Worm (Caenorhabditis elegans) whole organism, L4 larva: ENCODE measurements around the gene Y39E4B.6.

Source experiments
- F49E8.2 ChIP-seq: sonication (generic microtip); optimal IDR thresholded peaks from 2 replicates; lab custom pipeline; 2016; ENCODE audit warnings: missing compliant biosample characterization, mild to moderate bottlenecking, missing genetic modification characterization, borderline replicate concordance
- R02D3.7 ChIP-seq: fragments of 150-350 bp; sonication (generic microtip); optimal IDR thresholded peaks from 3 replicates; lab custom pipeline; 2014; ENCODE audit warnings: missing biosample characterization, missing genetic modification characterization
- T20F7.1 ChIP-seq: fragments of 200-800 bp; sonication (Bioruptor generic); optimal IDR thresholded peaks from 2 replicates; lab custom pipeline; 2018; ENCODE audit warnings: mild to moderate bottlenecking, missing genetic modification characterization, missing compliant biosample characterization
- T26A8.4 ChIP-seq: fragments of 200-800 bp; sonication (Bioruptor generic); IDR thresholded peaks from 2 replicates; pipeline ENCODE4 v1.3.6; 2022; ENCODE audit warnings: missing genetic modification characterization, missing compliant biosample characterization
- Y48G9A.11 ChIP-seq: fragments of 200-800 bp; sonication (Bioruptor generic); IDR thresholded peaks from 2 replicates; pipeline ENCODE4 v1.3.6; 2022; ENCODE audit warnings: missing genetic modification reagents, missing genetic modification characterization, missing compliant biosample characterization
- Y5F2A.4 ChIP-seq: fragments of 200-800 bp; sonication (Bioruptor generic); optimal IDR thresholded peaks from 2 replicates; lab custom pipeline; 2018; ENCODE audit warnings: mild to moderate bottlenecking, missing genetic modification characterization, missing compliant biosample characterization
- ZK337.2 ChIP-seq: fragments of 200-800 bp; sonication (Bioruptor generic); IDR thresholded peaks from 2 replicates; pipeline ENCODE4 v1.3.6; 2022; ENCODE audit warnings: missing genetic modification reagents, missing genetic modification characterization, missing compliant biosample characterization
- ama-1 ChIP-seq: fragments of 150-350 bp; optimal IDR thresholded peaks from 2 replicates; lab custom pipeline; 2014; ENCODE audit warnings: inconsistent platforms, mixed read lengths
- arid-1 ChIP-seq: fragments of 200-800 bp; sonication (Bioruptor generic); conservative IDR thresholded peaks from 2 replicates; pipeline ENCODE4 v1.3.6; 2022; ENCODE audit warnings: missing genetic modification reagents, missing genetic modification characterization, missing compliant biosample characterization
- attf-4 ChIP-seq: sonication (generic microtip); optimal IDR thresholded peaks from 3 replicates; lab custom pipeline; 2017; ENCODE audit warnings: missing biosample characterization, missing genetic modification characterization
- ceh-28 ChIP-seq: fragments of 150-350 bp; optimal IDR thresholded peaks from 2 replicates; lab custom pipeline; 2014; ENCODE audit warnings: missing biosample characterization, missing genetic modification reagents, missing genetic modification characterization
- ceh-82 ChIP-seq: sonication (generic microtip); optimal IDR thresholded peaks from 2 replicates; lab custom pipeline; 2017; ENCODE audit warnings: missing biosample characterization, missing genetic modification characterization
- ces-1 ChIP-seq: fragments of 150-350 bp; sonication (generic microtip); optimal IDR thresholded peaks from 4 replicates; lab custom pipeline; 2014; ENCODE audit warnings: missing biosample characterization, missing genetic modification reagents, missing genetic modification characterization
- cey-2 ChIP-seq: sonication (generic microtip); optimal IDR thresholded peaks from 3 replicates; lab custom pipeline; 2017; ENCODE audit warnings: missing genetic modification characterization, mild to moderate bottlenecking, missing compliant biosample characterization, antibody characterized with exemption, borderline replicate concordance; ENCODE audit not compliant: insufficient read depth
- daf-19 ChIP-seq: fragments of 200-800 bp; sonication (Bioruptor generic); conservative IDR thresholded peaks from 2 replicates; pipeline ENCODE4 v1.3.6; 2022; ENCODE audit warnings: missing genetic modification characterization, missing compliant biosample characterization
- dmd-8 ChIP-seq: fragments of 200-800 bp; sonication (Bioruptor generic); IDR thresholded peaks from 2 replicates; pipeline ENCODE4 v1.3.6; 2022; ENCODE audit warnings: missing genetic modification characterization, missing compliant biosample characterization
- dmd-9 ChIP-seq: fragments of 200-800 bp; sonication (Bioruptor generic); IDR thresholded peaks from 2 replicates; pipeline ENCODE4 v1.3.6; 2022; ENCODE audit warnings: missing genetic modification reagents, missing genetic modification characterization, missing compliant biosample characterization
- dpl-1 ChIP-seq: fragments of 150-350 bp; optimal IDR thresholded peaks from 2 replicates; lab custom pipeline; 2014; ENCODE audit warnings: missing biosample characterization, missing genetic modification reagents, missing genetic modification characterization
- duxl-1 ChIP-seq: sonication (generic microtip); optimal IDR thresholded peaks from 2 replicates; lab custom pipeline; 2016; ENCODE audit warnings: mild to moderate bottlenecking, missing genetic modification characterization, moderate library complexity, missing compliant biosample characterization; ENCODE audit not compliant: poor library complexity
- egl-27 ChIP-seq: sonication (generic microtip); optimal IDR thresholded peaks from 3 replicates; lab custom pipeline; 2017; ENCODE audit warnings: missing biosample characterization, missing genetic modification reagents, missing genetic modification characterization
- egl-43 ChIP-seq: fragments of 200-800 bp; sonication (Bioruptor generic); IDR thresholded peaks from 2 replicates; pipeline ENCODE4 v1.3.6; 2022; ENCODE audit warnings: missing genetic modification reagents, missing genetic modification characterization, missing compliant biosample characterization
- fos-1 ChIP-seq: fragments of 150-350 bp; optimal IDR thresholded peaks from 2 replicates; lab custom pipeline; 2014; ENCODE audit warnings: missing biosample characterization, missing genetic modification characterization
- hif-1 ChIP-seq, 2 experiments: sonication (generic microtip); optimal IDR thresholded peaks; 2 replicates each; lab custom pipeline; 2016 to 2017; ENCODE audit warnings: missing compliant biosample characterization in 2 of 2, missing genetic modification characterization in 2 of 2, missing genetic modification reagents in 2 of 2, missing genotype in 2 of 2, mild to moderate bottlenecking in 1 of 2
- hmg-1.1 ChIP-seq: fragments of 200-800 bp; sonication (Bioruptor generic); IDR thresholded peaks from 2 replicates; pipeline ENCODE4 v1.3.6; 2022; ENCODE audit warnings: missing genetic modification reagents, missing genetic modification characterization, missing compliant biosample characterization
- lim-7 ChIP-seq: fragments of 200-800 bp; sonication (Bioruptor generic); IDR thresholded peaks from 2 replicates; pipeline ENCODE4 v1.3.6; 2022; ENCODE audit warnings: missing genetic modification characterization, missing compliant biosample characterization
- lin-1 ChIP-seq: fragments of 200-800 bp; sonication (Bioruptor generic); IDR thresholded peaks from 2 replicates; pipeline ENCODE4 v1.3.6; 2022; ENCODE audit warnings: missing genetic modification reagents, missing genetic modification characterization, missing compliant biosample characterization
- lin-13 ChIP-seq: fragments of 150-350 bp; optimal IDR thresholded peaks from 2 replicates; lab custom pipeline; 2014; ENCODE audit warnings: missing biosample characterization, missing genetic modification reagents, missing genetic modification characterization
- lin-39 ChIP-seq: fragments of 150-350 bp; optimal IDR thresholded peaks from 2 replicates; lab custom pipeline; 2014; ENCODE audit warnings: missing biosample characterization, missing genetic modification reagents, missing genetic modification characterization
- lir-3 ChIP-seq: sonication (generic microtip); optimal IDR thresholded peaks from 2 replicates; lab custom pipeline; 2016; ENCODE audit warnings: mild to moderate bottlenecking, missing genetic modification characterization, missing compliant biosample characterization
- madf-5 ChIP-seq, 2 experiments: fragments of 200-800 bp; sonication (Bioruptor generic); IDR thresholded peaks; 2 replicates each; pipeline ENCODE4 v1.3.6; 2022; ENCODE audit warnings: missing compliant biosample characterization in 2 of 2, missing genetic modification characterization in 2 of 2
- mdl-1 ChIP-seq, 2 experiments: fragments of 150-350 bp in 1 of 2; sonication (generic microtip) in 1 of 2; optimal IDR thresholded peaks; 2 replicates each; lab custom pipeline; 2014 to 2017; ENCODE audit warnings: missing biosample characterization in 2 of 2, missing genetic modification characterization in 2 of 2
- mdt-29 ChIP-seq: fragments of 200-800 bp; sonication (Bioruptor generic); IDR thresholded peaks from 2 replicates; pipeline ENCODE4 v1.3.6; 2022; ENCODE audit warnings: missing genetic modification reagents, missing genetic modification characterization, missing compliant biosample characterization
- mes-2 ChIP-seq: sonication (generic microtip); optimal IDR thresholded peaks from 2 replicates; lab custom pipeline; 2016; ENCODE audit warnings: missing genotype, mild to moderate bottlenecking, missing genetic modification characterization, missing compliant biosample characterization; ENCODE audit not compliant: poor library complexity, severe bottlenecking
- nhr-10 ChIP-seq: fragments of 150-350 bp; optimal IDR thresholded peaks from 2 replicates; lab custom pipeline; 2014; ENCODE audit warnings: missing biosample characterization, missing genetic modification characterization
- nhr-111 ChIP-seq: fragments of 200-800 bp; sonication (Bioruptor generic); optimal IDR thresholded peaks from 2 replicates; lab custom pipeline; 2018; ENCODE audit warnings: mild to moderate bottlenecking, missing genetic modification characterization, missing compliant biosample characterization
- nhr-42 ChIP-seq: fragments of 200-800 bp; sonication (Bioruptor generic); IDR thresholded peaks from 2 replicates; pipeline ENCODE4 v1.3.6; 2022; ENCODE audit warnings: missing genetic modification characterization, missing compliant biosample characterization
- nhr-77 ChIP-seq: fragments of 150-350 bp; optimal IDR thresholded peaks from 2 replicates; lab custom pipeline; 2014; ENCODE audit warnings: missing biosample characterization, missing genetic modification characterization
- rbr-2 ChIP-seq: sonication (generic microtip); optimal IDR thresholded peaks from 2 replicates; lab custom pipeline; 2016; ENCODE audit warnings: missing genotype, missing genetic modification characterization, missing compliant biosample characterization
- saeg-2 ChIP-seq: fragments of 200-800 bp; sonication (Bioruptor generic); IDR thresholded peaks from 2 replicates; pipeline ENCODE4 v1.3.6; 2022; ENCODE audit warnings: missing genetic modification reagents, missing genetic modification characterization, missing compliant biosample characterization
- sdz-12 ChIP-seq: fragments of 200-800 bp; sonication (Bioruptor generic); optimal IDR thresholded peaks from 2 replicates; lab custom pipeline; 2018; ENCODE audit warnings: mild to moderate bottlenecking, missing genetic modification characterization, missing compliant biosample characterization
- set-16 ChIP-seq: fragments of 200-800 bp; sonication (Bioruptor generic); IDR thresholded peaks from 2 replicates; pipeline ENCODE4 v1.3.6; 2022; ENCODE audit warnings: missing genetic modification reagents, missing genetic modification characterization, missing compliant biosample characterization
- snpc-1.2 ChIP-seq: fragments of 200-800 bp; sonication (Bioruptor generic); IDR thresholded peaks from 2 replicates; pipeline ENCODE4 v1.3.6; 2022; ENCODE audit warnings: missing genetic modification reagents, missing genetic modification characterization, missing compliant biosample characterization
- spr-1 ChIP-seq: sonication (generic microtip); optimal IDR thresholded peaks from 2 replicates; lab custom pipeline; 2016; ENCODE audit warnings: mild to moderate bottlenecking, missing genetic modification characterization, missing compliant biosample characterization
- tag-97 ChIP-seq: fragments of 200-800 bp; sonication (Bioruptor generic); IDR thresholded peaks from 2 replicates; pipeline ENCODE4 v1.3.6; 2022; ENCODE audit warnings: missing genetic modification characterization, missing compliant biosample characterization
- tra-1 ChIP-seq: fragments of 200-800 bp; sonication (Bioruptor generic); IDR thresholded peaks from 2 replicates; pipeline ENCODE4 v1.3.6; 2022; ENCODE audit warnings: missing genetic modification reagents, missing genetic modification characterization, missing compliant biosample characterization
- unc-130 ChIP-seq: sonication (generic microtip); optimal IDR thresholded peaks from 2 replicates; lab custom pipeline; 2016; ENCODE audit warnings: missing genetic modification reagents, missing genetic modification characterization, missing compliant biosample characterization
- vab-7 ChIP-seq: fragments of 200-800 bp; sonication (Bioruptor generic); IDR thresholded peaks from 2 replicates; pipeline ENCODE4 v1.3.6; 2022; ENCODE audit warnings: missing genetic modification reagents, missing genetic modification characterization, missing compliant biosample characterization
- zip-11 ChIP-seq: fragments of 200-800 bp; sonication (Bioruptor generic); IDR thresholded peaks from 2 replicates; pipeline ENCODE4 v1.3.6; 2022; ENCODE audit warnings: missing genetic modification characterization, missing compliant biosample characterization
- ztf-11 ChIP-seq: fragments of 150-350 bp; optimal IDR thresholded peaks from 2 replicates; lab custom pipeline; 2014; ENCODE audit warnings: missing biosample characterization, missing genetic modification characterization

The Y39E4B.6 gene

ce11 chrIII:13062414-13062965 lies 8.1 kb upstream of the Y39E4B.6 start (continued):
- no peak for TF ChIP-seq fos-1 (tag; lab: Kevin White, UChicago)
- TF ChIP-seq duxl-1 (tag; lab: Kevin White, UChicago): peak; percentile 73
- no peak for TF ChIP-seq unc-130 (GFP tag; lab: Kevin White, UChicago)
- peak; percentile 29 for TF ChIP-seq attf-4 (tag; lab: Kevin White, UChicago)
- peak; percentile 19; the same call in 1 of the 2 replicates for TF ChIP-seq lim-7 (GFP tag; lab: Robert Waterston, UW)
- peak; percentile 71 for TF ChIP-seq mes-2 (tag; lab: Kevin White, UChicago)
- TF ChIP-seq ces-1: peak; percentile 51
- TF ChIP-seq R02D3.7 (tag; lab: Kevin White, UChicago): no peak
- TF ChIP-seq rbr-2 (tag; lab: Kevin White, UChicago): peak; percentile 95
- 0 out of 2 replicates have a peak, but pooled peaks have one; percentile 58 for TF ChIP-seq dmd-9 (GFP tag; lab: Robert Waterston, UW)
- peak; percentile 35; the same call in 1 of the 2 replicates for TF ChIP-seq vab-7 (GFP tag; lab: Robert Waterston, UW)
- no peak for TF ChIP-seq ama-1 (lab: Kevin White, UChicago)
- TF ChIP-seq lir-3 (tag; lab: Kevin White, UChicago): no peak
- TF ChIP-seq dpl-1: peak; percentile 64
- TF ChIP-seq Y48G9A.11 (GFP tag; lab: Robert Waterston, UW): no peak
- TF ChIP-seq nhr-77: peak; percentile 78
- TF ChIP-seq lin-13 (GFP tag; lab: Kevin White, UChicago): peak; percentile 77
- TF ChIP-seq nhr-10 (tag; lab: Kevin White, UChicago): no peak
- TF ChIP-seq lin-1: peak; percentile 59; the same call in 1 of the 2 replicates
- peak; percentile 73 for TF ChIP-seq T20F7.1
- TF ChIP-seq lin-39 (tag; lab: Kevin White, UChicago): no peak
- TF ChIP-seq zip-11 (GFP tag; lab: Robert Waterston, UW): no peak
- TF ChIP-seq dmd-8 (GFP tag; lab: Robert Waterston, UW): 0 out of 2 replicates have a peak, but pooled peaks have one; percentile 40
- peak; percentile 2 for TF ChIP-seq sdz-12
- TF ChIP-seq egl-43 (GFP tag; lab: Robert Waterston, UW): peak; percentile 85
- TF ChIP-seq set-16 (GFP tag; lab: Robert Waterston, UW): peak; percentile 86
- peak; percentile 42 for TF ChIP-seq arid-1 (GFP tag; lab: Robert Waterston, UW)
- TF ChIP-seq hmg-1.1 (GFP tag; lab: Robert Waterston, UW): peak; percentile 92
- TF ChIP-seq daf-19 (GFP tag; lab: Robert Waterston, UW): no peak
- TF ChIP-seq ceh-28 (tag; lab: Kevin White, UChicago): peak; percentile 82
- TF ChIP-seq ceh-82: no peak
- TF ChIP-seq hif-1 (tag; optimal IDR thresholded peaks at IDR 0.05; lab: Kevin White, UChicago): peak; percentile 9 to 67
- no peak for TF ChIP-seq cey-2
- TF ChIP-seq F49E8.2 (tag; lab: Kevin White, UChicago): no peak
- TF ChIP-seq saeg-2 (GFP tag; lab: Robert Waterston, UW): peak; percentile 66; the same call in 1 of the 2 replicates
- peak; percentile 82 for TF ChIP-seq spr-1 (tag; lab: Kevin White, UChicago)
- TF ChIP-seq snpc-1.2 (GFP tag; lab: Robert Waterston, UW): no peak
- no peak; the same call in 1 of the 2 replicates for TF ChIP-seq ZK337.2 (GFP tag; lab: Robert Waterston, UW)
- TF ChIP-seq madf-5 (GFP tag; IDR thresholded peaks at IDR 0.05; lab: Robert Waterston, UW): no peak
- TF ChIP-seq tra-1: peak; percentile 55
- peak; percentile 18; the same call in 1 of the 2 replicates for TF ChIP-seq T26A8.4
- peak; percentile 66 for TF ChIP-seq nhr-111 (GFP tag; lab: Kevin White, UChicago)
- no peak for TF ChIP-seq tag-97 (GFP tag; lab: Robert Waterston, UW)
- no peak for TF ChIP-seq egl-27
- peak; percentile 21; the same call in 1 of the 2 replicates for TF ChIP-seq mdt-29
- TF ChIP-seq ztf-11: no peak
- no peak for TF ChIP-seq nhr-42
- TF ChIP-seq mdl-1 (tag; optimal IDR thresholded peaks at IDR 0.05; lab: Kevin White, UChicago): peak; percentile 85 to 96
- no peak for TF ChIP-seq Y5F2A.4
